ENCODE assay signal across 1 fruit fly cellular context in the genomic region with DNA sequence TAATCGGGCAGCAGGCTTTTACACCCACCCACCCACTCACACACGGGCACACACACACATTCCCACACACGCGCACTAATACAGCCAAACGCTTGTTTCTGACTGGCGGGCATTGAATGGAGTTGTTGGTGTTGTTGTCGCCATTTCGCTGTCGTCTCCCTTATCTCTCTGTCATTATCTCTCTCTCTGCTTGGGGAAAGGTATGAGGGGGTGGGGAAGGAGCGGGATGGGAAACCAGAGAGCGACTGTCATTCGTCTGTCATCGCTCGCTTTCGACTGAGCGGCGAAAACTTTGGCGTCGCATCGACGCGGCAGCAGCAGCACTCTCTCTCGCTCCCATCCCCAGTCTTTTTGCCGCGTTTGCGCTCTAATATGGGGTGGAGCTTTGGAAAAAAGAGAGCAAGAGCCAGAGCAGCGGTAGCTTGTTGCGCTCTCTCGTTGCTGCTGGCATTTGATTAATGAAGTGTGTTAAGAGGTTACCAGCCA.
A peak's percentile ranks its signal among the peaks of the same experiment; 100 is the strongest.
TF ChIP-seq lines count a peak whose summit lies in the region.

No protein-coding gene starts in this region.

TF ChIP-seq in whole organism, embryonic, 481 proteins besides CTCF, POLR2A, EP300 and RAD21 (continued from another document):
- no peak for TF ChIP-seq CG1602 (GFP tag; optimal IDR thresholded peaks at IDR 0.05; lab: Kevin White, UChicago)
- peak; percentile 99 for TF ChIP-seq Nf-YB (GFP tag; optimal IDR thresholded peaks at IDR 0.05; lab: Kevin White, UChicago)
- no peak for TF ChIP-seq phol (tag; optimal IDR thresholded peaks at IDR 0.05; lab: Kevin White, UChicago)
- TF ChIP-seq cg (GFP tag; optimal IDR thresholded peaks at IDR 0.05; lab: Kevin White, UChicago) = peak; percentile 89
- peak; percentile 87 to 94 for TF ChIP-seq Trl (optimal IDR thresholded peaks at IDR 0.05; lab: Kevin White, UChicago)
- peak; percentile 15 for TF ChIP-seq Trl (GFP tag; optimal IDR thresholded peaks at IDR 0.05; lab: Kevin White, UChicago)
- peak; percentile 54; the same call in 2 of the 4 replicates for TF ChIP-seq Dll (GFP tag; IDR thresholded peaks at IDR 0.05; lab: Robert Waterston, UW; ENCODE audit: partially characterized antibody)
- peak; percentile 61; the same call in 1 of the 2 replicates for TF ChIP-seq seq (GFP tag; IDR thresholded peaks at IDR 0.05; lab: Robert Waterston, UW)
- TF ChIP-seq ewg (GFP tag; optimal IDR thresholded peaks at IDR 0.05; lab: Kevin White, UChicago) = peak; percentile 79
- TF ChIP-seq chm (GFP tag; IDR thresholded peaks at IDR 0.05; lab: Robert Waterston, UW) = peak; percentile 25; the same call in 1 of the 2 replicates
- no peak for TF ChIP-seq zfh2 (GFP tag; optimal IDR thresholded peaks at IDR 0.05; lab: Kevin White, UChicago)
- TF ChIP-seq CG32767 (GFP tag; IDR thresholded peaks at IDR 0.05; lab: Robert Waterston, UW) = no peak
- TF ChIP-seq CG12155 (GFP tag; optimal IDR thresholded peaks at IDR 0.05; lab: Kevin White, UChicago) = no peak
- no peak for TF ChIP-seq sima (GFP tag; optimal IDR thresholded peaks at IDR 0.05; lab: Kevin White, UChicago)
- TF ChIP-seq peb (GFP tag; IDR thresholded peaks at IDR 0.05; lab: Robert Waterston, UW) = no peak
- TF ChIP-seq CG4360 (GFP tag; IDR thresholded peaks at IDR 0.05; lab: Robert Waterston, UW) = peak; percentile 60
- TF ChIP-seq yki (optimal IDR thresholded peaks at IDR 0.05; lab: Kevin White, UChicago) = peak; percentile 2
- peak; percentile 80; the same call in 1 of the 4 replicates for TF ChIP-seq chinmo (GFP tag; IDR thresholded peaks at IDR 0.05; lab: Robert Waterston, UW; ENCODE audit: partially characterized antibody)
- TF ChIP-seq nerfin-1 (tag; optimal IDR thresholded peaks at IDR 0.05; lab: Kevin White, UChicago) = peak; percentile 32
- TF ChIP-seq shn (GFP tag; optimal IDR thresholded peaks at IDR 0.05; lab: Kevin White, UChicago) = no peak
- TF ChIP-seq CG12071 (GFP tag; optimal IDR thresholded peaks at IDR 0.05; lab: Kevin White, UChicago) = peak; percentile 23
- TF ChIP-seq vvl (GFP tag; IDR thresholded peaks at IDR 0.05; lab: Robert Waterston, UW) = 0 out of 2 replicates have a peak, but pooled peaks have one; percentile 24
- no peak for TF ChIP-seq CG18619 (GFP tag; optimal IDR thresholded peaks at IDR 0.05; lab: Kevin White, UChicago)
- no peak for TF ChIP-seq CG16813 (GFP tag; IDR thresholded peaks at IDR 0.05; lab: Robert Waterston, UW; ENCODE audit: partially characterized antibody)
- TF ChIP-seq Jarid2 (GFP tag; optimal IDR thresholded peaks at IDR 0.05; lab: Kevin White, UChicago) = peak; percentile 29
- peak; percentile 78 for TF ChIP-seq Deaf1 (tag; optimal IDR thresholded peaks at IDR 0.05; lab: Kevin White, UChicago)
- TF ChIP-seq gfzf (GFP tag; optimal IDR thresholded peaks at IDR 0.05; lab: Kevin White, UChicago) = no peak
- no peak for TF ChIP-seq dimm (GFP tag; IDR thresholded peaks at IDR 0.05; lab: Robert Waterston, UW)
- TF ChIP-seq crol (GFP tag; IDR thresholded peaks at IDR 0.05; lab: Robert Waterston, UW) = peak; percentile 85
- no peak for TF ChIP-seq CG16815 (GFP tag; optimal IDR thresholded peaks at IDR 0.05; lab: Kevin White, UChicago)
- TF ChIP-seq tgo (GFP tag; IDR thresholded peaks at IDR 0.05; lab: Robert Waterston, UW) = no peak
- no peak for TF ChIP-seq CG5180 (GFP tag; optimal IDR thresholded peaks at IDR 0.05; lab: Kevin White, UChicago)
